Worm (Caenorhabditis elegans) whole organism, L3 larva: ENCODE measurements around the gene ZK418.11.

Experiments
- R02D3.7 ChIP-seq: fragments of 150-350 bp; optimal IDR thresholded peaks from 2 replicates; lab custom pipeline; 2014; ENCODE audit warnings: missing biosample characterization, missing genetic modification characterization
- ZK546.5 ChIP-seq: sonication (generic microtip); optimal IDR thresholded peaks from 2 replicates; lab custom pipeline; 2017; ENCODE audit warnings: missing biosample characterization, missing genetic modification characterization
- aly-2 ChIP-seq: fragments of 150-350 bp; optimal IDR thresholded peaks from 2 replicates; lab custom pipeline; 2014; ENCODE audit warnings: missing biosample characterization, missing genetic modification characterization
- daf-12 ChIP-seq: fragments of 150-350 bp; optimal IDR thresholded peaks from 2 replicates; lab custom pipeline; 2014; ENCODE audit warnings: missing biosample characterization, missing genetic modification reagents, missing genetic modification characterization
- elt-3 ChIP-seq, 3 experiments: fragments of 150-350 bp in 1 of 3; sonication (generic microtip) in 2 of 3; optimal IDR thresholded peaks; 2 replicates in 2 of 3; 4 replicates in 1 of 3; lab custom pipeline; 2014 to 2017; ENCODE audit warnings: missing biosample characterization in 3 of 3, missing genetic modification characterization in 3 of 3
- nhr-11 ChIP-seq: fragments of 150-350 bp; optimal IDR thresholded peaks from 2 replicates; lab custom pipeline; 2014; ENCODE audit warnings: missing biosample characterization, missing genetic modification characterization
- nhr-12 ChIP-seq: fragments of 150-350 bp; optimal IDR thresholded peaks from 2 replicates; lab custom pipeline; 2014; ENCODE audit warnings: missing biosample characterization, missing genetic modification characterization
- nhr-237 ChIP-seq: fragments of 150-350 bp; optimal IDR thresholded peaks from 2 replicates; lab custom pipeline; 2014; ENCODE audit warnings: missing biosample characterization, missing genetic modification characterization
- nhr-28 ChIP-seq: fragments of 150-350 bp; optimal IDR thresholded peaks from 2 replicates; lab custom pipeline; 2014; ENCODE audit warnings: missing biosample characterization, missing genetic modification characterization
- sea-2 ChIP-seq: fragments of 150-350 bp; sonication (generic microtip); optimal IDR thresholded peaks from 4 replicates; lab custom pipeline; 2014; ENCODE audit warnings: missing biosample characterization, missing genetic modification reagents, missing genetic modification characterization
- unc-62 ChIP-seq: fragments of 150-350 bp; sonication (generic microtip); optimal IDR thresholded peaks from 4 replicates; lab custom pipeline; 2014; ENCODE audit warnings: missing biosample characterization, missing genetic modification reagents, missing genetic modification characterization
- zag-1 ChIP-seq: fragments of 150-350 bp; optimal IDR thresholded peaks from 2 replicates; lab custom pipeline; 2014; ENCODE audit warnings: missing biosample characterization, missing genetic modification characterization
- ztf-11 ChIP-seq: fragments of 150-350 bp; optimal IDR thresholded peaks from 2 replicates; lab custom pipeline; 2014; ENCODE audit warnings: missing biosample characterization, missing genetic modification characterization
- ztf-4 ChIP-seq: fragments of 150-350 bp; optimal IDR thresholded peaks from 2 replicates; lab custom pipeline; 2014; ENCODE audit warnings: missing biosample characterization, missing genetic modification characterization

- TF ChIP-seq nhr-28 (no peak), sea-2 (GFP tag; lab: Kevin White, UChicago) (no peak), nhr-11 (tag; lab: Kevin White, UChicago) (no peak), zag-1 (tag; lab: Kevin White, UChicago) (no peak), ZK546.5 (tag; lab: Kevin White, UChicago) (no peak), R02D3.7 (tag; lab: Kevin White, UChicago) (no peak), ztf-4 (tag; lab: Kevin White, UChicago) (no peak), daf-12 (tag; lab: Kevin White, UChicago) (no peak), unc-62 (no peak), aly-2 (tag; lab: Kevin White, UChicago) (no peak), elt-3 (tag; optimal IDR thresholded peaks at IDR 0.05; lab: Kevin White, UChicago) (no peak), nhr-12 (tag; lab: Kevin White, UChicago) (no peak), ztf-11 (tag; lab: Kevin White, UChicago) (no peak), nhr-237 (tag; lab: Kevin White, UChicago) (no peak)
These were observed 37.0 kb upstream of the ZK418.11 start for ce11 chrIII:7063061-7063460.
